Fruit fly (Drosophila melanogaster) whole organism, embryonic: ENCODE results near the gene CG1354.

ENCODE experiments used
- CG1024 ChIP-seq: fragments of 200-800 bp; sonication (Bioruptor generic); IDR thresholded peaks from 2 replicates; pipeline ENCODE4 v1.3.6; 2022; ENCODE audit warnings: missing biosample characterization, missing genetic modification characterization
- CG10321 ChIP-seq: fragments of 200-800 bp; sonication (Bioruptor generic); IDR thresholded peaks from 2 replicates; pipeline ENCODE4 v1.3.6; 2022; ENCODE audit warnings: missing biosample characterization, missing genetic modification characterization
- CG10565 ChIP-seq: fragments of 200-800 bp; sonication (Bioruptor generic); optimal IDR thresholded peaks from 3 replicates; lab custom pipeline; 2016; ENCODE audit warnings: missing biosample characterization, mild to moderate bottlenecking, missing genetic modification characterization
- CG11247 ChIP-seq: fragments of 200-800 bp; sonication (Bioruptor generic); IDR thresholded peaks from 2 replicates; pipeline ENCODE4 v1.3.6; 2022; ENCODE audit warnings: missing biosample characterization, missing genetic modification characterization
- CG12391 ChIP-seq: fragments of 200-800 bp; sonication (Bioruptor generic); optimal IDR thresholded peaks from 3 replicates; lab custom pipeline; 2018; ENCODE audit warnings: missing biosample characterization, mild to moderate bottlenecking, missing genetic modification characterization, moderate library complexity
- CG12659 ChIP-seq: fragments of 200-800 bp; sonication (Bioruptor generic); optimal IDR thresholded peaks from 3 replicates; lab custom pipeline; 2017; ENCODE audit warnings: mild to moderate bottlenecking, missing biosample characterization, missing genetic modification reagents, missing genetic modification characterization
- CG13624 ChIP-seq: fragments of 200-800 bp; sonication (Bioruptor generic); optimal IDR thresholded peaks from 2 replicates; lab custom pipeline; 2016; ENCODE audit warnings: missing biosample characterization, missing genetic modification characterization
- CG13894 ChIP-seq: fragments of 200-800 bp; sonication (Bioruptor generic); optimal IDR thresholded peaks from 3 replicates; lab custom pipeline; 2018; ENCODE audit warnings: missing biosample characterization, mild to moderate bottlenecking, missing genetic modification characterization, moderate library complexity
- CG14441 ChIP-seq: fragments of 200-800 bp; sonication (Bioruptor generic); IDR thresholded peaks from 2 replicates; pipeline ENCODE4 v1.3.6; 2022; ENCODE audit warnings: missing biosample characterization, missing genetic modification characterization
- CG17359 ChIP-seq: fragments of 200-800 bp; sonication (Bioruptor generic); optimal IDR thresholded peaks from 3 replicates; lab custom pipeline; 2018; ENCODE audit warnings: missing biosample characterization, mild to moderate bottlenecking, missing genetic modification characterization, moderate library complexity
- CG17385 ChIP-seq: fragments of 200-800 bp; sonication (Bioruptor generic); optimal IDR thresholded peaks from 3 replicates; lab custom pipeline; 2018; ENCODE audit warnings: missing biosample characterization, mild to moderate bottlenecking, missing genetic modification characterization
- CG17568 ChIP-seq: fragments of 200-800 bp; sonication (Bioruptor generic); optimal IDR thresholded peaks from 2 replicates; lab custom pipeline; 2018; ENCODE audit warnings: missing biosample characterization, mild to moderate bottlenecking, missing genetic modification characterization, moderate library complexity
- CG18262 ChIP-seq: fragments of 200-800 bp; optimal IDR thresholded peaks from 3 replicates; lab custom pipeline; 2019; ENCODE audit warnings: missing biosample characterization, mild to moderate bottlenecking, missing genetic modification characterization, moderate library complexity
- CG18619 ChIP-seq: fragments of 200-800 bp; sonication (Bioruptor generic); optimal IDR thresholded peaks from 3 replicates; lab custom pipeline; 2017; ENCODE audit warnings: missing biosample characterization, mild to moderate bottlenecking, missing genetic modification characterization
- CG3065 ChIP-seq: fragments of 200-800 bp; sonication (Bioruptor generic); optimal IDR thresholded peaks from 2 replicates; lab custom pipeline; 2016; ENCODE audit warnings: missing biosample characterization, missing genetic modification characterization
- CG33557 ChIP-seq: fragments of 200-800 bp; sonication (Bioruptor generic); optimal IDR thresholded peaks from 2 replicates; lab custom pipeline; 2019; ENCODE audit warnings: missing biosample characterization, mild to moderate bottlenecking, missing genetic modification characterization, moderate library complexity
- CG3407 ChIP-seq: fragments of 200-800 bp; sonication (Bioruptor generic); optimal IDR thresholded peaks from 2 replicates; lab custom pipeline; 2018; ENCODE audit warnings: missing biosample characterization, mild to moderate bottlenecking, missing genetic modification characterization
- CG4617 ChIP-seq: fragments of 200-800 bp; sonication (Bioruptor generic); optimal IDR thresholded peaks from 3 replicates; lab custom pipeline; 2016; ENCODE audit warnings: missing biosample characterization, missing genetic modification characterization, borderline replicate concordance
- CG6175 ChIP-seq: fragments of 200-800 bp; sonication (Bioruptor generic); IDR thresholded peaks from 3 replicates; pipeline ENCODE4 v1.3.6; 2022; ENCODE audit warnings: missing biosample characterization, missing genetic modification characterization
- D ChIP-seq, 2 experiments: fragments of 200-800 bp in 1 of 2; fragments of >200 bp in 1 of 2; sonication (Bioruptor generic) in 1 of 2; optimal IDR thresholded peaks; 2 replicates in 1 of 2; 3 replicates in 1 of 2; lab custom pipeline; 2017; ENCODE audit warnings: mild to moderate bottlenecking in 1 of 2, missing biosample characterization in 1 of 2, missing genetic modification characterization in 1 of 2, missing genetic modification reagents in 1 of 2
- Hmr ChIP-seq: fragments of 200-800 bp; sonication (Bioruptor generic); optimal IDR thresholded peaks from 3 replicates; lab custom pipeline; 2017; ENCODE audit warnings: mild to moderate bottlenecking, missing biosample characterization, missing genetic modification reagents, missing genetic modification characterization
- Hmx ChIP-seq: fragments of 200-800 bp; sonication (Bioruptor generic); optimal IDR thresholded peaks from 2 replicates; lab custom pipeline; 2016; ENCODE audit warnings: missing biosample characterization, missing genetic modification characterization
- NC2α ChIP-seq: fragments of 200-800 bp; sonication (Bioruptor generic); optimal IDR thresholded peaks from 2 replicates; lab custom pipeline; 2016; ENCODE audit warnings: missing biosample characterization, missing genetic modification characterization
- NK7.1 ChIP-seq: fragments of 200-800 bp; sonication (Bioruptor generic); optimal IDR thresholded peaks from 3 replicates; lab custom pipeline; 2016; ENCODE audit warnings: missing biosample characterization, missing genetic modification characterization
- Oaz ChIP-seq: fragments of 200-800 bp; sonication (Bioruptor generic); IDR thresholded peaks from 2 replicates; pipeline ENCODE4 v1.3.6; 2022; ENCODE audit warnings: missing biosample characterization, missing genetic modification characterization
- PHDP ChIP-seq: fragments of 200-800 bp; sonication (Bioruptor generic); optimal IDR thresholded peaks from 3 replicates; lab custom pipeline; 2018; ENCODE audit warnings: missing biosample characterization, mild to moderate bottlenecking, missing genetic modification characterization, moderate library complexity
- Ptx1 ChIP-seq: fragments of 200-800 bp; sonication (Bioruptor generic); IDR thresholded peaks from 2 replicates; pipeline ENCODE4 v1.3.6; 2022; ENCODE audit warnings: missing biosample characterization, missing genetic modification characterization
- Sin3A ChIP-seq: fragments of >200 bp; optimal IDR thresholded peaks from 2 replicates; lab custom pipeline; 2018
- Usf ChIP-seq: fragments of 200-800 bp; sonication (Bioruptor generic); optimal IDR thresholded peaks from 2 replicates; lab custom pipeline; 2017; ENCODE audit warnings: missing genotype, missing biosample characterization, missing genetic modification characterization
- amos ChIP-seq: fragments of 200-800 bp; sonication (Bioruptor generic); IDR thresholded peaks from 2 replicates; pipeline ENCODE4 v1.3.6; 2022; ENCODE audit warnings: missing biosample characterization, missing genetic modification characterization; ENCODE audit not compliant: partially characterized antibody
- ash1 ChIP-seq: fragments of 200-800 bp; sonication (Bioruptor generic); optimal IDR thresholded peaks from 2 replicates; lab custom pipeline; 2018; ENCODE audit warnings: missing biosample characterization, mild to moderate bottlenecking, missing genetic modification characterization
- bab2 ChIP-seq: fragments of 200-800 bp; sonication (Bioruptor generic); optimal IDR thresholded peaks from 2 replicates; lab custom pipeline; 2016; ENCODE audit warnings: missing biosample characterization, missing genetic modification characterization
- btn ChIP-seq: fragments of 200-800 bp; sonication (Bioruptor generic); optimal IDR thresholded peaks from 2 replicates; lab custom pipeline; 2016; ENCODE audit warnings: missing biosample characterization, missing genetic modification characterization
- chinmo ChIP-seq: fragments of 200-800 bp; sonication (Bioruptor generic); IDR thresholded peaks from 4 replicates; pipeline ENCODE4 v1.3.6; 2022; ENCODE audit warnings: missing biosample characterization, missing genetic modification characterization; ENCODE audit not compliant: partially characterized antibody
- chm ChIP-seq: fragments of 200-800 bp; sonication (Bioruptor generic); IDR thresholded peaks from 2 replicates; pipeline ENCODE4 v1.3.6; 2022; ENCODE audit warnings: missing biosample characterization, missing genetic modification characterization
- croc ChIP-seq: fragments of 200-800 bp; sonication (Bioruptor generic); conservative IDR thresholded peaks from 3 replicates; pipeline ENCODE4 v1.3.6; 2022; ENCODE audit warnings: missing biosample characterization, missing genetic modification characterization
- crol ChIP-seq: fragments of 200-800 bp; sonication (Bioruptor generic); IDR thresholded peaks from 2 replicates; pipeline ENCODE4 v1.3.6; 2022; ENCODE audit warnings: missing biosample characterization, missing genetic modification characterization
- dm ChIP-seq: fragments of 200-800 bp; sonication (Bioruptor generic); optimal IDR thresholded peaks from 3 replicates; lab custom pipeline; 2016; ENCODE audit warnings: missing biosample characterization, missing genetic modification characterization
- emc ChIP-seq: fragments of 200-800 bp; sonication (Bioruptor generic); optimal IDR thresholded peaks from 2 replicates; lab custom pipeline; 2016; ENCODE audit warnings: missing biosample characterization, missing genetic modification characterization
- ftz-f1 ChIP-seq: fragments of 200-800 bp; sonication (Bioruptor generic); optimal IDR thresholded peaks from 2 replicates; lab custom pipeline; 2016; ENCODE audit warnings: missing biosample characterization, missing genetic modification characterization
- gt ChIP-seq: fragments of 200-800 bp; sonication (Bioruptor generic); IDR thresholded peaks from 2 replicates; pipeline ENCODE4 v1.3.6; 2022; ENCODE audit warnings: missing biosample characterization, missing genetic modification characterization
- nau ChIP-seq: fragments of 200-800 bp; sonication (Bioruptor generic); optimal IDR thresholded peaks from 3 replicates; lab custom pipeline; 2017; ENCODE audit warnings: missing biosample characterization, mild to moderate bottlenecking, missing genetic modification characterization, missing genetic modification reagents
- odd ChIP-seq: fragments of 200-800 bp; sonication (Bioruptor generic); optimal IDR thresholded peaks from 2 replicates; lab custom pipeline; 2017; ENCODE audit warnings: missing biosample characterization, mild to moderate bottlenecking, missing genetic modification characterization
- pita ChIP-seq: fragments of 200-800 bp; sonication (Bioruptor generic); optimal IDR thresholded peaks from 2 replicates; lab custom pipeline; 2017; ENCODE audit warnings: missing biosample characterization, mild to moderate bottlenecking, missing genetic modification characterization
- pros ChIP-seq: fragments of 200-800 bp; sonication (Bioruptor generic); optimal IDR thresholded peaks from 3 replicates; lab custom pipeline; 2019; ENCODE audit warnings: missing biosample characterization, mild to moderate bottlenecking, missing genetic modification characterization, moderate library complexity
- row ChIP-seq: fragments of 200-800 bp; sonication (Bioruptor generic); IDR thresholded peaks from 3 replicates; pipeline ENCODE4 v1.3.6; 2022; ENCODE audit warnings: missing biosample characterization, missing genetic modification characterization
- sens ChIP-seq: fragments of 200-800 bp; sonication (Bioruptor generic); peaks from one replicate; lab custom pipeline; 2016; ENCODE audit warnings: missing biosample characterization, missing genetic modification characterization
- sisA ChIP-seq: fragments of 200-800 bp; sonication (Bioruptor generic); IDR thresholded peaks from 2 replicates; pipeline ENCODE4 v1.3.6; 2022; ENCODE audit warnings: missing biosample characterization, missing genetic modification characterization
- tio ChIP-seq: fragments of 200-800 bp; sonication (Bioruptor generic); optimal IDR thresholded peaks from 2 replicates; lab custom pipeline; 2017; ENCODE audit warnings: missing biosample characterization, missing genetic modification characterization, inconsistent platforms
- zen2 ChIP-seq: fragments of 200-800 bp; sonication (Bioruptor generic); IDR thresholded peaks from 3 replicates; pipeline ENCODE4 v1.3.6; 2022; ENCODE audit warnings: missing biosample characterization, missing genetic modification characterization; ENCODE audit not compliant: partially characterized antibody
- zfh1 ChIP-seq: fragments of 200-800 bp; sonication (Bioruptor generic); IDR thresholded peaks from 3 replicates; pipeline ENCODE4 v1.3.6; 2022; ENCODE audit warnings: missing biosample characterization, missing genetic modification characterization

CG1354 gene

dm6 chrX:9778545-9778944, at the start of gene CG1354:
Gene CG1354 (plus strand): TSS chrX:9778742.
- TF ChIP-seq croc (GFP tag; lab: Robert Waterston, UW) (peak; percentile 25; the same call in 1 of the 3 replicates), Usf (GFP tag; lab: Kevin White, UChicago) (peak; percentile 68), ash1 (no peak), Oaz (GFP tag; lab: Robert Waterston, UW) (peak; percentile 31; the same call in 1 of the 2 replicates), CG17568 (GFP tag; lab: Kevin White, UChicago) (no peak), Ptx1 (GFP tag; lab: Robert Waterston, UW) (peak; percentile 73), sens (peak; percentile 88), CG13624 (peak; percentile 75), CG18262 (tag; lab: Kevin White, UChicago) (peak; percentile 46), chinmo (peak; percentile 72; the same call in 2 of the 4 replicates), ftz-f1 (GFP tag; lab: Kevin White, UChicago) (peak; percentile 77), CG12391 (peak; percentile 53), Hmx (no peak), CG10321 (GFP tag; lab: Robert Waterston, UW) (peak; percentile 77), odd (no peak), chm (GFP tag; lab: Robert Waterston, UW) (peak; percentile 71; the same call in 1 of the 2 replicates), CG1024 (GFP tag; lab: Robert Waterston, UW) (peak; percentile 71), CG13894 (tag; lab: Kevin White, UChicago) (peak; percentile 50), CG12659 (GFP tag; lab: Kevin White, UChicago) (peak; percentile 73), nau (GFP tag; lab: Kevin White, UChicago) (peak; percentile 57), CG33557 (GFP tag; lab: Kevin White, UChicago) (peak; percentile 15), CG6175 (GFP tag; lab: Robert Waterston, UW) (peak; percentile 57; the same call in 1 of the 3 replicates), btn (GFP tag; lab: Kevin White, UChicago) (peak; percentile 42), CG14441 (GFP tag; lab: Robert Waterston, UW) (peak; percentile 69), CG3407 (GFP tag; lab: Kevin White, UChicago) (peak; percentile 35), zen2 (GFP tag; lab: Robert Waterston, UW) (no peak), CG3065 (GFP tag; lab: Kevin White, UChicago) (peak; percentile 40), Hmr (GFP tag; lab: Kevin White, UChicago) (peak; percentile 78), zfh1 (GFP tag; lab: Robert Waterston, UW) (peak; percentile 84), gt (GFP tag; lab: Robert Waterston, UW) (no peak), PHDP (tag; lab: Kevin White, UChicago) (no peak), CG4617 (GFP tag; lab: Kevin White, UChicago) (peak; percentile 42), crol (GFP tag; lab: Robert Waterston, UW) (no peak), row (GFP tag; lab: Robert Waterston, UW) (peak; percentile 55), tio (GFP tag; lab: Kevin White, UChicago) (no peak), CG18619 (peak; percentile 62), pita (GFP tag; lab: Kevin White, UChicago) (no peak), CG11247 (GFP tag; lab: Robert Waterston, UW) (peak; percentile 87), CG17359 (tag; lab: Kevin White, UChicago) (peak; percentile 60), NC2α (GFP tag; lab: Kevin White, UChicago) (peak; percentile 34), pros (GFP tag; lab: Kevin White, UChicago) (no peak), dm (GFP tag; lab: Kevin White, UChicago) (peak; percentile 92), CG17385 (GFP tag; lab: Kevin White, UChicago) (peak; percentile 6), CG10565 (GFP tag; lab: Kevin White, UChicago) (no peak), NK7.1 (GFP tag; lab: Kevin White, UChicago) (no peak), D (optimal IDR thresholded peaks at IDR 0.05; lab: Kevin White, UChicago) (no peak), D (GFP tag; optimal IDR thresholded peaks at IDR 0.05; lab: Kevin White, UChicago) (peak; percentile 15), sisA (GFP tag; lab: Robert Waterston, UW) (peak; percentile 85), bab2 (GFP tag; lab: Kevin White, UChicago) (peak; percentile 57), Sin3A (peak; percentile 47), emc (GFP tag; lab: Kevin White, UChicago) (peak; percentile 53), amos (GFP tag; lab: Robert Waterston, UW) (peak; percentile 51; the same call in 1 of the 2 replicates)
